Fruit fly (Drosophila melanogaster): Measurements from ENCODE around the gene fws.

fws gene

dm6 chr2L:17433030-17433912 is 47.6 kb downstream of the fws start, which contains the start of the genes Dif and CG5043 (continued):
- TF ChIP-seq CG15514 (GFP tag; optimal IDR thresholded peaks at IDR 0.05), result peak; percentile 28
- no peak for TF ChIP-seq Max (GFP tag; optimal IDR thresholded peaks at IDR 0.05)
- TF ChIP-seq fd96Cb (tag; optimal IDR thresholded peaks at IDR 0.05), result no peak
- no peak for TF ChIP-seq CG4424 (GFP tag; optimal IDR thresholded peaks at IDR 0.05)
- no peak for TF ChIP-seq ttk (GFP tag; IDR thresholded peaks at IDR 0.05)
- no peak for TF ChIP-seq CG2889 (GFP tag; IDR thresholded peaks at IDR 0.05)
- peak; percentile 41 for TF ChIP-seq CG12071 (GFP tag; optimal IDR thresholded peaks at IDR 0.05)
- TF ChIP-seq Awh (GFP tag; IDR thresholded peaks at IDR 0.05), result no peak
- no peak for TF ChIP-seq CG1603 (tag; optimal IDR thresholded peaks at IDR 0.05)
- TF ChIP-seq B-H2 (GFP tag; optimal IDR thresholded peaks at IDR 0.05), result no peak
- TF ChIP-seq pros (GFP tag; optimal IDR thresholded peaks at IDR 0.05), result no peak
- TF ChIP-seq Dad (GFP tag; optimal IDR thresholded peaks at IDR 0.05), result no peak
- no peak for TF ChIP-seq CG9876 (GFP tag; optimal IDR thresholded peaks at IDR 0.05)
- no peak for TF ChIP-seq CG30403 (GFP tag; optimal IDR thresholded peaks at IDR 0.05)
- TF ChIP-seq CG2129 (GFP tag; IDR thresholded peaks at IDR 0.05; ENCODE audit: partially characterized antibody), result no peak
- TF ChIP-seq CG32532 (GFP tag; IDR thresholded peaks at IDR 0.05), result no peak
- TF ChIP-seq ranshi (GFP tag; IDR thresholded peaks at IDR 0.05), result no peak
- TF ChIP-seq CG12299 (tag; optimal IDR thresholded peaks at IDR 0.05), result no peak
- no peak for TF ChIP-seq CG31365 (tag; optimal IDR thresholded peaks at IDR 0.05)
- TF ChIP-seq ind (GFP tag; optimal IDR thresholded peaks at IDR 0.05), result no peak
- no peak for TF ChIP-seq CG32767 (GFP tag; IDR thresholded peaks at IDR 0.05)
- TF ChIP-seq CG5180 (GFP tag; optimal IDR thresholded peaks at IDR 0.05), result no peak
- peak; percentile 1 for TF ChIP-seq Hand (GFP tag; optimal IDR thresholded peaks at IDR 0.05)
- no peak for TF ChIP-seq Mad (GFP tag; optimal IDR thresholded peaks at IDR 0.05)
- TF ChIP-seq crol (GFP tag; IDR thresholded peaks at IDR 0.05), result peak; percentile 90
- TF ChIP-seq CG10147 (GFP tag; optimal IDR thresholded peaks at IDR 0.05), result no peak
- TF ChIP-seq CG2116 (GFP tag; optimal IDR thresholded peaks at IDR 0.05), result no peak
- no peak for TF ChIP-seq HHEX (GFP tag; optimal IDR thresholded peaks at IDR 0.05)
- no peak for TF ChIP-seq CG1024 (GFP tag; IDR thresholded peaks at IDR 0.05)
- TF ChIP-seq CHES-1-like (GFP tag; optimal IDR thresholded peaks at IDR 0.05), result no peak
- TF ChIP-seq bowl (GFP tag; IDR thresholded peaks at IDR 0.05), result no peak; the same call in 1 of the 2 replicates
- no peak; the same call in 1 of the 2 replicates for TF ChIP-seq CG17612 (GFP tag; IDR thresholded peaks at IDR 0.05)
- TF ChIP-seq CG13287 (GFP tag; IDR thresholded peaks at IDR 0.05; ENCODE audit: partially characterized antibody), result peak; percentile 31
- TF ChIP-seq bbx (GFP tag; IDR thresholded peaks at IDR 0.05; ENCODE audit: partially characterized antibody), result no peak
- TF ChIP-seq Atf3 (GFP tag; optimal IDR thresholded peaks at IDR 0.05), result no peak
- no peak for TF ChIP-seq CG11398 (GFP tag; optimal IDR thresholded peaks at IDR 0.05)
- TF ChIP-seq CG9609 (GFP tag; optimal IDR thresholded peaks at IDR 0.05), result no peak
- no peak for TF ChIP-seq Gsc (GFP tag; IDR thresholded peaks at IDR 0.05)
- TF ChIP-seq btn (GFP tag; optimal IDR thresholded peaks at IDR 0.05), result no peak
- TF ChIP-seq CG18011 (GFP tag; optimal IDR thresholded peaks at IDR 0.05), result no peak
- TF ChIP-seq zen2 (GFP tag; IDR thresholded peaks at IDR 0.05; ENCODE audit: partially characterized antibody), result peak; percentile 60; the same call in 1 of the 3 replicates
- 0 out of 3 replicates have a peak, but pooled peaks have one; percentile 18 for TF ChIP-seq Opbp (GFP tag; IDR thresholded peaks at IDR 0.05; ENCODE audit: partially characterized antibody)
- no peak for TF ChIP-seq lmd (GFP tag; IDR thresholded peaks at IDR 0.05)
- TF ChIP-seq slp2 (GFP tag; optimal IDR thresholded peaks at IDR 0.05), result no peak
- peak; percentile 23 for TF ChIP-seq HmgZ (tag; optimal IDR thresholded peaks at IDR 0.05)
- no peak for TF ChIP-seq pzg (GFP tag; optimal IDR thresholded peaks at IDR 0.05)
- no peak for TF ChIP-seq CG33557 (GFP tag; optimal IDR thresholded peaks at IDR 0.05)
- no peak for TF ChIP-seq repo (GFP tag; optimal IDR thresholded peaks at IDR 0.05)
- no peak for TF ChIP-seq CG13123 (GFP tag; optimal IDR thresholded peaks at IDR 0.05)

Data from whole organism, embryonic.